Fruit fly (Drosophila melanogaster) S2 (cell line): Measurements from ENCODE around the gene CG8560.

Source experiments
- CG8478 ChIP-seq: fragments of >200 bp; optimal IDR thresholded peaks from 2 replicates; lab custom pipeline; 2018
- CTCF ChIP-seq, 2 experiments: fragments of >200 bp; optimal IDR thresholded peaks; 2 replicates each; lab custom pipeline; 2018

CG8560 gene

DNA sequence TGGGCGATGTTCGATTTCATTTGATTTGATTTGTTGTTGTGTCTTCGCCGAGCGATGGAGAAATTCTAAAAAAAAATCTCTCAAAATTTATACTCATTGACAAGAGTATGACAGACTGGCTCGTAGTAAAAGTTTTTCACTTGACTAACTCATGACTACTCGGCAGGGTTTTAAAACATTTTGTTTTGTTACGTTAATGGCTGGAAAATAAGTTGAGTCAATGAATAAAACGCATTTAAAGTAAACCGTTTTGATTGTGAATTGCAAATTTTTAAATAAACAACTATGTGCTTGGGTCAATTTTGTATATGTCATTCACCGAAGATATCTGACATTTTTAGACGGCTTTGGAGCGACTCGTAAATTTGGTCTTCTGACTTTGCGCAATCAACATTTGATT, at the start of gene CG8560:
Gene CG8560 (minus strand): TSS at position 101 of the 400 bp plus-strand sequence.
- TF ChIP-seq CG8478, result no peak
- no peak for TF ChIP-seq CTCF (optimal IDR thresholded peaks at IDR 0.05; lab: Kevin White, UChicago)

DNA sequence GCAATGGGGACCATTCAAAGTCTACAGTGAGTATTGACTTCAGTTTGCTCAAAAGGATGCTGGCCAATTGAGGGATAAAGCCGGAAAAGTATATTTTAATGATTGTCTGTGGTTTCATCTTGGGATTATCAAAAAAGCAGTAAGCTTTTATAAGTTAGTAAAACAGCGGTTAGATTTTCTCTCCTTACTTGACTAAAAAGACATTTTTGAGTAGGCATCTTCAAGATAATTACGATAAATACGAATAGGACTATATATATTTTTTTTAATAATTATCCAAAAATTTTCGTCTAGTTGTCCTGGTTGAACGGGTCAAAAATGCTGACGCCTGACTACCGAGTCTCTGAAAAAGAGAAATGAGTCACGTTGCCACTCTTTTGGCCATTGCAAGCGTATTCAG, 46.6 kb upstream of the CG8560 start, which contains the start of gene CG33278:
Gene CG33278 (plus strand): TSS at position 301 of the 400 bp plus-strand sequence.
- TF ChIP-seq CTCF (optimal IDR thresholded peaks at IDR 0.05; lab: Kevin White, UChicago) (no peak), CG8478 (no peak)

dm6 chr3L:7449097-7449496, 45.1 kb upstream of the CG8560 start:
- no peak for TF ChIP-seq CTCF (optimal IDR thresholded peaks at IDR 0.05; lab: Kevin White, UChicago)
- no peak for TF ChIP-seq CG8478

dm6 chr3L:7440633-7441032, 36.7 kb upstream of the CG8560 start, which contains the start of gene sphinx2:
Gene sphinx2, minus strand, starts transcription at chr3L:7440733.
- TF ChIP-seq CG8478, result no peak
- TF ChIP-seq CTCF (optimal IDR thresholded peaks at IDR 0.05; lab: Kevin White, UChicago), result no peak

- TF ChIP-seq CTCF (optimal IDR thresholded peaks at IDR 0.05; lab: Kevin White, UChicago), result no peak
- no peak for TF ChIP-seq CG8478
These were observed 35.3 kb upstream of the CG8560 start, which contains the start of gene sphinx1 for dm6 chr3L:7439305-7439704. Gene sphinx1, minus strand, starts transcription at chr3L:7439405.

DNA sequence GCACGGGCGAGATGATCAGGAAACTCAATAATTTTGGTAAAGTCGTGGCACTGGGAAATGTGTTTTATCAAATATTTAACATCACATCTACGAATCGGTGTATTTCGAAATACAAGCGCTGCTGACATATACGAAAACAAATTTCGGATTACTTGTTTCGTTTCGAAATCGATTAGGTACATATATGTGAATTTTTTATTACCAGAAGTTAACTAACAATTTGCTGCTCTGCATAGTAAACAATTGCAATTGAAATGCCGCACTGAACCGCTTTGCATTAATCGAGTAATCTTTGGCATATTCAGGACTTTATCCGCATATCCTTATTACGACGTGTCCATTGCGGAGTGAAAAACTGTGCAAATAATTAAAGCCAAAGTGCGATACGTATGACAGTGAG, 33.4 kb upstream of the CG8560 start, which contains the start of gene CG14835:
Gene CG14835 (minus strand): TSS at position 101 of the 400 bp plus-strand sequence.
- TF ChIP-seq CG8478 (no peak), CTCF (optimal IDR thresholded peaks at IDR 0.05; lab: Kevin White, UChicago) (no peak)

- no peak for TF ChIP-seq CTCF (optimal IDR thresholded peaks at IDR 0.05; lab: Kevin White, UChicago)
These were observed 31.0 kb upstream of the CG8560 start, which contains the start of gene Rac2 for dm6 chr3L:7434715-7435653. Gene Rac2, minus strand, starts transcription at chr3L:7435190.

DNA sequence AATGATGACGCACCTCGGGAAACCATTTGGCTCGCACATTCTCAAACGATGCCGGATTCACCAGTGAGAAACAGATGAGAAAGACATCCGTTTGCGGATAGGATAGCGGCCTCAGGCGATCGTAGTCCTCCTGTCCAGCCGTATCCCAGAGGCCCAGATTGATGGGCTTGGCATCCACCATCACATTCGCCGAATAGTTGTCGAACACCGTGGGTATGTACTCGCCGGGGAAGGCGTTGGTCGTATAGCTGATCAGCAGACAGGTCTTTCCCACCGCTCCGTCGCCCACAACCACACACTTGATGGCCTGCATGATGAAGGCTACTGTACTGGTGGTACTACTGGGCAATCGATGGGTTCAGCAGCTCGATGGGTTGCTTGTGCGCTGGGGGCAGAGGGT, 30.2 kb upstream of the CG8560 start:
- TF ChIP-seq CG8478 (no peak), CTCF (optimal IDR thresholded peaks at IDR 0.05; lab: Kevin White, UChicago) (no peak)

DNA sequence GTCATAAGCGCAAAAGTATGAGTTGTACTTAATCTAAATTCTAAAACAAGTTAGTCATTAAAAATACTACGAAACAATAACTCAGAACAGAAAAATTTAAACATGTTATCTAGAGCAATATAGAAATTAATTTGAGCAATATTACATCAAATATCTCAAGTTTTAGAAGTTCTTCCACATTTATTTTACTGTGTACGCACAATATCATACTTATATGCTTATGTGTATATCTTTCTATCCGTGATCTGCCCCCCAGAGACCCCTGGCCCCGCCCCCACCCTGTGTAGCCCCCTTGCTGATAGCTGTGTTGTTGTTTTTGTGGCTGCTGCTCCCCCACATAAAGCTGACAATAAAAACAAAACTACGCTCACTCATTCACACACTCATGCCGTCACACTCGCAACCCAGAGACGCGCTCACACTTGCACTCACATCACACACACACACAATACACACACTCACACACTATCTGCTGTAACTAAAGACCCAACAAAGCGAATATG, 29.4 kb upstream of the CG8560 start:
- TF ChIP-seq CG8478 (no peak), CTCF (optimal IDR thresholded peaks at IDR 0.05; lab: Kevin White, UChicago) (no peak)

- TF ChIP-seq CTCF (optimal IDR thresholded peaks at IDR 0.05; lab: Kevin White, UChicago) (no peak), CG8478 (no peak)
These were observed 28.9 kb upstream of the CG8560 start for dm6 chr3L:7432811-7433324.

DNA sequence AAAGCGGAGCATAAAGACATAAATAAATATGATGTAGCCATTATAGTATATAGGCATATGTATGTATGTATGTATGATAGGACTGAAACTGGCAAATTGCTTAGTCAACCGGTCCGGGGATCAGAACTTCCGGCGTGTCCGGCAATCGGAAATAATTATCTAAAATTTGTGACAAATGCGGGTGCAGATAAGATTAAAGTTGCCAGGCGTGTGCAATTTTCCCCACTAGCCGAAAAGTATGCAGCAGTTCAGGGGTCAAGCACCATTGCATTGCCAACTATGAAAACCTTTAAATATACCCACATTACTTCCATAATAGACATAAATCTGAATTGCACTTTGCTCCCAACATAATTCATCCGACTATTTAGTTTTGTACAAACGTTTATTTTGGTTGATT, 28.3 kb upstream of the CG8560 start:
- TF ChIP-seq CTCF (optimal IDR thresholded peaks at IDR 0.05; lab: Kevin White, UChicago) (no peak), CG8478 (no peak)

- TF ChIP-seq CG8478 (no peak), CTCF (optimal IDR thresholded peaks at IDR 0.05; lab: Kevin White, UChicago) (no peak)
These were observed 19.5 kb upstream of the CG8560 start, which contains the start of gene CG42458 for dm6 chr3L:7423517-7423916. Gene CG42458, plus strand, starts transcription at chr3L:7423827.

DNA sequence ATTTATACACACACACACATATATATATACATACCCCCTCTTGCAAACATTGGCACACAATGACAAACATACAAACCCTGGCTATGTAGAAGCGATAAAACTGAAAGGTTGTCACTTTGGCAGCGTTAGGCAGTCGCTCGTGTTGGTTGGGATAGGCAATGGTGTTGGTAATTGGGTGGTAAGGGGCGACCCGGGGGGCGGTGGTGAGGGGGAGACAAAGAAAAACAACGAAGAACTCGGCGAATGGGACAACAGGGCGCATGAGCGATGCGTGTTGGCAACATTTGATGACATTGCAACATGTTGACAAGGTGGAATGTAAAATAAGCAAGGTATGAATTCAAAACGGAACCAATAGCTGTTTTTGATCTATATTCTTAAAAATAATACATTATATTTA, 18.6 kb upstream of the CG8560 start:
- no peak for TF ChIP-seq CG8478
- no peak for TF ChIP-seq CTCF (optimal IDR thresholded peaks at IDR 0.05; lab: Kevin White, UChicago)

DNA sequence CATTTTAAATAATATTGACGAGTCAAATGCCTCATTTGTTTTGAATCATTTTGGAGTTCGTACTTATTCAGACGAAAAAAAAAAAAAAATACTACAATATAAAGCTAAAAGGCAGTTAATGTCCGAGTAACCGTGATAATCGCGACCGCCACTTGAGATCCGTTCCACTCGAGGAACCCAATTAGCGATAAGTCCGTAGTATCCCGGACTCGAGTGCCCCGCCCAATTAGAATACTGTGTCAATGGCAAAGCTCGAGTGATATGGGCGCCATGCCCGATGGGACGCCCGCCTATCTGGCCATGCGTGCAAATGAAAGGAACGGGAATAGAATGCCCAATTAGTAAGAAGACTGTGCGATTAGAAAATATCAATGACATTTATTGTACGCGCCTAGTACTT, 2.0 kb downstream of the CG8560 start:
- no peak for TF ChIP-seq CTCF (optimal IDR thresholded peaks at IDR 0.05; lab: Kevin White, UChicago)
- TF ChIP-seq CG8478, result no peak

- TF ChIP-seq CTCF (optimal IDR thresholded peaks at IDR 0.05; lab: Kevin White, UChicago) (no peak), CG8478 (no peak)
These were observed 4.2 kb downstream of the CG8560 start, which contains the start of gene CG18417 for dm6 chr3L:7399770-7400169. Gene CG18417, plus strand, starts transcription at chr3L:7400070.

DNA sequence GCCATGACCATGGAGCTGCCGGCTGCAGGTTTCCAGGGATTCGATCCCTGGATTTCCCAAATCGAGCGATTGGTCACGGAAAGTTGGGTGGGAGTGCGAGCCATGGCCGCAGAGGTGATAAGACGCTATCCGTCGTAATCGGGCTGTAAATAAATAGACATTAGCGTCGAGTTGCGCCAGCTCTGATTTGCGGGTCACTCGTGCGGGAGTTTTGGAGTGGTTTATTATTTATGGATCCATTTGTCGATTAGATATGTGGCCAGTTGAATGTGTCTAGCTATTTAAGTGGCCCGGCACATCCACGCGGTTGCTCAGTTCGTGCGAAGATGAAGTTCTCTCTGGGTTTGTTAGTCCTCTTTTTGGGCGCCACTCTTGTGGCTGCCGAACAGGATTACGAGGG, 6.0 kb downstream of the CG8560 start, which contains the start of gene CG8562:
Gene CG8562 (plus strand): TSS at position 307 of the 400 bp plus-strand sequence.
- TF ChIP-seq CTCF (optimal IDR thresholded peaks at IDR 0.05; lab: Kevin White, UChicago), result no peak
- no peak for TF ChIP-seq CG8478
